Worm (Caenorhabditis elegans) whole organism, young adult: Measurements from ENCODE around the gene try-3.

ENCODE experiments used
- B0035.1 ChIP-seq: sonication (generic microtip); optimal IDR thresholded peaks from 2 replicates; lab custom pipeline; 2016; ENCODE audit warnings: missing genetic modification characterization, mild to moderate bottlenecking, missing compliant biosample characterization, missing genotype, missing genetic modification reagents
- B0336.3 ChIP-seq: fragments of 200-800 bp; sonication (Bioruptor generic); IDR thresholded peaks from 2 replicates; pipeline ENCODE4 v1.3.6; 2022; ENCODE audit warnings: missing genetic modification characterization, missing compliant biosample characterization
- D2030.7 ChIP-seq: fragments of 200-800 bp; sonication (Bioruptor generic); IDR thresholded peaks from 2 replicates; pipeline ENCODE4 v1.3.6; 2022; ENCODE audit warnings: missing genetic modification reagents, missing genetic modification characterization, missing compliant biosample characterization
- F22D6.2 ChIP-seq: sonication (generic microtip); optimal IDR thresholded peaks from 2 replicates; lab custom pipeline; 2016; ENCODE audit warnings: mild to moderate bottlenecking, missing genetic modification characterization, missing compliant biosample characterization
- F23B12.7 ChIP-seq: sonication (generic microtip); optimal IDR thresholded peaks from 2 replicates; lab custom pipeline; 2017; ENCODE audit warnings: missing genetic modification characterization, mild to moderate bottlenecking, missing compliant biosample characterization, antibody characterized with exemption, moderate library complexity; ENCODE audit not compliant: insufficient read depth
- F37B4.10 ChIP-seq: fragments of 200-800 bp; sonication (Bioruptor generic); IDR thresholded peaks from 2 replicates; pipeline ENCODE4 v1.3.6; 2022; ENCODE audit warnings: missing genetic modification characterization, missing compliant biosample characterization
- F49E8.2 ChIP-seq: sonication (generic microtip); optimal IDR thresholded peaks from 3 replicates; lab custom pipeline; 2017; ENCODE audit warnings: missing genetic modification characterization, mild to moderate bottlenecking, missing compliant biosample characterization, antibody characterized with exemption, moderate library complexity; ENCODE audit not compliant: insufficient read depth
- K11D2.4 ChIP-seq: fragments of 200-800 bp; sonication (Bioruptor generic); IDR thresholded peaks from 2 replicates; pipeline ENCODE4 v1.3.6; 2022; ENCODE audit warnings: missing genetic modification reagents, missing genetic modification characterization, missing compliant biosample characterization
- K12H6.12 ChIP-seq: fragments of 200-800 bp; sonication (Bioruptor generic); optimal IDR thresholded peaks from 2 replicates; lab custom pipeline; 2018; ENCODE audit warnings: mild to moderate bottlenecking, missing genetic modification characterization, missing compliant biosample characterization
- T07F8.4 ChIP-seq: sonication (generic microtip); optimal IDR thresholded peaks from 2 replicates; lab custom pipeline; 2016; ENCODE audit warnings: mild to moderate bottlenecking, missing genetic modification characterization, moderate library complexity, missing compliant biosample characterization
- Y53F4B.3 ChIP-seq: fragments of 200-800 bp; sonication (Bioruptor generic); IDR thresholded peaks from 2 replicates; pipeline ENCODE4 v1.3.6; 2022; ENCODE audit warnings: missing genetic modification reagents, missing genetic modification characterization, missing compliant biosample characterization
- Y53G8AR.9 ChIP-seq: fragments of 200-800 bp; sonication (Bioruptor generic); conservative IDR thresholded peaks from 2 replicates; pipeline ENCODE4 v1.3.6; 2022; ENCODE audit warnings: missing genetic modification reagents, missing genetic modification characterization, missing compliant biosample characterization
- Y67H2A.10 ChIP-seq: fragments of 200-800 bp; sonication (Bioruptor generic); conservative IDR thresholded peaks from 2 replicates; pipeline ENCODE4 v1.3.6; 2022; ENCODE audit warnings: missing genetic modification reagents, missing genetic modification characterization, missing compliant biosample characterization
- atf-7 ChIP-seq: sonication (generic microtip); optimal IDR thresholded peaks from 2 replicates; lab custom pipeline; 2017; ENCODE audit warnings: mild to moderate bottlenecking, missing genetic modification characterization, missing compliant biosample characterization
- attf-3 ChIP-seq: fragments of 200-800 bp; sonication (Bioruptor generic); conservative IDR thresholded peaks from 2 replicates; pipeline ENCODE4 v1.3.6; 2022; ENCODE audit warnings: missing genetic modification reagents, missing genetic modification characterization, missing compliant biosample characterization
- attf-5 ChIP-seq: fragments of 200-800 bp; sonication (Bioruptor generic); optimal IDR thresholded peaks from 2 replicates; lab custom pipeline; 2018; ENCODE audit warnings: mild to moderate bottlenecking, missing genetic modification characterization, missing compliant biosample characterization
- bed-2 ChIP-seq: fragments of 200-800 bp; sonication (Bioruptor generic); IDR thresholded peaks from 2 replicates; pipeline ENCODE4 v1.3.6; 2022; ENCODE audit warnings: missing genetic modification reagents, missing genetic modification characterization, missing compliant biosample characterization
- cebp-2 ChIP-seq: fragments of 200-800 bp; sonication (Bioruptor generic); IDR thresholded peaks from 2 replicates; pipeline ENCODE4 v1.3.6; 2022; ENCODE audit warnings: missing genetic modification characterization, missing compliant biosample characterization
- ceh-40 ChIP-seq: fragments of 200-800 bp; sonication (Bioruptor generic); IDR thresholded peaks from 2 replicates; pipeline ENCODE4 v1.3.6; 2022; ENCODE audit warnings: missing genetic modification characterization, missing compliant biosample characterization
- dox-1 ChIP-seq: fragments of 200-800 bp; sonication (Bioruptor generic); IDR thresholded peaks from 2 replicates; pipeline ENCODE4 v1.3.6; 2022; ENCODE audit warnings: missing genetic modification reagents, missing genetic modification characterization, missing compliant biosample characterization
- egl-18 ChIP-seq: fragments of 200-800 bp; sonication (Bioruptor generic); IDR thresholded peaks from 2 replicates; pipeline ENCODE4 v1.3.6; 2022; ENCODE audit warnings: missing genetic modification reagents, missing genetic modification characterization, missing compliant biosample characterization
- egl-44 ChIP-seq: fragments of 200-800 bp; sonication (Bioruptor generic); IDR thresholded peaks from 2 replicates; pipeline ENCODE4 v1.3.6; 2022; ENCODE audit warnings: missing genetic modification reagents, missing genetic modification characterization, missing compliant biosample characterization
- egrh-3 ChIP-seq: fragments of 200-800 bp; sonication (Bioruptor generic); IDR thresholded peaks from 2 replicates; pipeline ENCODE4 v1.3.6; 2022; ENCODE audit warnings: missing genetic modification reagents, missing genetic modification characterization, missing compliant biosample characterization
- fkh-3 ChIP-seq: sonication (generic microtip); optimal IDR thresholded peaks from 2 replicates; lab custom pipeline; 2016; ENCODE audit warnings: mild to moderate bottlenecking, missing genetic modification characterization, missing compliant biosample characterization
- hlh-12 ChIP-seq: sonication (generic microtip); optimal IDR thresholded peaks from 2 replicates; lab custom pipeline; 2016; ENCODE audit warnings: missing genetic modification characterization, missing compliant biosample characterization
- hlh-26 ChIP-seq: fragments of 200-800 bp; sonication (Bioruptor generic); conservative IDR thresholded peaks from 2 replicates; pipeline ENCODE4 v1.3.6; 2022; ENCODE audit warnings: missing genetic modification reagents, missing genetic modification characterization, missing compliant biosample characterization
- lag-1 ChIP-seq: fragments of 200-800 bp; sonication (Bioruptor generic); IDR thresholded peaks from 2 replicates; pipeline ENCODE4 v1.3.6; 2022; ENCODE audit warnings: missing genetic modification reagents, missing genetic modification characterization, missing compliant biosample characterization
- let-526 ChIP-seq: fragments of 200-800 bp; sonication (Bioruptor generic); IDR thresholded peaks from 2 replicates; pipeline ENCODE4 v1.3.6; 2022; ENCODE audit warnings: missing genetic modification reagents, missing genetic modification characterization, missing compliant biosample characterization
- lir-1 ChIP-seq: fragments of 200-800 bp; sonication (Bioruptor generic); conservative IDR thresholded peaks from 2 replicates; pipeline ENCODE4 v1.3.6; 2022; ENCODE audit warnings: missing genetic modification reagents, missing genetic modification characterization, missing compliant biosample characterization
- lsy-27 ChIP-seq: sonication (generic microtip); optimal IDR thresholded peaks from 2 replicates; lab custom pipeline; 2017; ENCODE audit warnings: missing genetic modification characterization, mild to moderate bottlenecking, missing compliant biosample characterization, antibody characterized with exemption, missing genotype, borderline replicate concordance; ENCODE audit not compliant: insufficient read depth
- mel-28 ChIP-seq: sonication (generic microtip); optimal IDR thresholded peaks from 2 replicates; lab custom pipeline; 2016; ENCODE audit warnings: borderline replicate concordance, mild to moderate bottlenecking, missing genetic modification characterization, missing compliant biosample characterization
- nfya-2 ChIP-seq: fragments of 200-800 bp; sonication (Bioruptor generic); IDR thresholded peaks from 2 replicates; pipeline ENCODE4 v1.3.6; 2022; ENCODE audit warnings: missing genetic modification reagents, missing genetic modification characterization, missing compliant biosample characterization
- nfyb-1 ChIP-seq: fragments of 200-800 bp; sonication (Bioruptor generic); IDR thresholded peaks from 2 replicates; pipeline ENCODE4 v1.3.6; 2022; ENCODE audit warnings: missing genetic modification reagents, missing genetic modification characterization, missing compliant biosample characterization
- nhr-179 ChIP-seq: sonication (generic microtip); optimal IDR thresholded peaks from 2 replicates; lab custom pipeline; 2016; ENCODE audit warnings: mild to moderate bottlenecking, missing genetic modification characterization, missing compliant biosample characterization
- pha-4 ChIP-seq: fragments of 150-350 bp; sonication (generic microtip); optimal IDR thresholded peaks from 2 replicates; lab custom pipeline; 2014; ENCODE audit warnings: missing biosample characterization, missing genetic modification reagents, missing genetic modification characterization
- rcor-1 ChIP-seq: fragments of 200-800 bp; sonication (Bioruptor generic); IDR thresholded peaks from 2 replicates; pipeline ENCODE4 v1.3.6; 2022; ENCODE audit warnings: missing genetic modification reagents, missing genetic modification characterization, missing compliant biosample characterization
- rpc-1 ChIP-seq, 2 experiments: fragments of 150-350 bp in 1 of 2; sonication (generic microtip) in 1 of 2; optimal IDR thresholded peaks; 2 replicates each; lab custom pipeline; 2014 to 2018; ENCODE audit warnings: missing biosample characterization in 1 of 2, missing genetic modification characterization in 1 of 2, missing genetic modification reagents in 1 of 2, missing genotype in 1 of 2
- sdz-38 ChIP-seq: sonication (generic microtip); optimal IDR thresholded peaks from 2 replicates; lab custom pipeline; 2016; ENCODE audit warnings: missing genotype, missing genetic modification characterization, missing compliant biosample characterization
- snpc-1.1 ChIP-seq: sonication (generic microtip); optimal IDR thresholded peaks from 2 replicates; lab custom pipeline; 2017; ENCODE audit warnings: missing genetic modification characterization, mild to moderate bottlenecking, missing compliant biosample characterization, antibody characterized with exemption, moderate library complexity, missing genotype, missing genetic modification reagents; ENCODE audit not compliant: insufficient read depth
- snpc-4 ChIP-seq, 5 experiments: fragments of 150-350 bp in 1 of 5; sonication (generic microtip) in 4 of 5; optimal IDR thresholded peaks; 2 replicates each; lab custom pipeline; 2014 to 2018; ENCODE audit warnings: missing genetic modification characterization in 5 of 5, missing biosample characterization in 3 of 5, antibody characterized with exemption in 2 of 5, mild to moderate bottlenecking in 2 of 5, missing compliant biosample characterization in 2 of 5, missing genotype in 2 of 5, moderate library complexity in 2 of 5, missing genetic modification reagents in 1 of 5
- tbp1 ChIP-seq: fragments of 200-800 bp; sonication (Bioruptor generic); optimal IDR thresholded peaks from 2 replicates; lab custom pipeline; 2018; ENCODE audit warnings: mild to moderate bottlenecking, missing genetic modification characterization, missing compliant biosample characterization
- unc-130 ChIP-seq: sonication (generic microtip); optimal IDR thresholded peaks from 2 replicates; lab custom pipeline; 2016; ENCODE audit warnings: missing genetic modification reagents, missing genetic modification characterization, missing compliant biosample characterization
- ztf-18 ChIP-seq: sonication (generic microtip); optimal IDR thresholded peaks from 2 replicates; lab custom pipeline; 2016; ENCODE audit warnings: missing genotype, mild to moderate bottlenecking, missing genetic modification characterization, missing compliant biosample characterization
- ztf-25 ChIP-seq: fragments of 200-800 bp; sonication (Bioruptor generic); IDR thresholded peaks from 2 replicates; pipeline ENCODE4 v1.3.6; 2022; ENCODE audit warnings: missing genetic modification reagents, missing genetic modification characterization, missing compliant biosample characterization
- ztf-26 ChIP-seq: sonication (generic microtip); optimal IDR thresholded peaks from 2 replicates; lab custom pipeline; 2017; ENCODE audit warnings: missing genetic modification characterization, missing compliant biosample characterization

Gene try-3

DNA sequence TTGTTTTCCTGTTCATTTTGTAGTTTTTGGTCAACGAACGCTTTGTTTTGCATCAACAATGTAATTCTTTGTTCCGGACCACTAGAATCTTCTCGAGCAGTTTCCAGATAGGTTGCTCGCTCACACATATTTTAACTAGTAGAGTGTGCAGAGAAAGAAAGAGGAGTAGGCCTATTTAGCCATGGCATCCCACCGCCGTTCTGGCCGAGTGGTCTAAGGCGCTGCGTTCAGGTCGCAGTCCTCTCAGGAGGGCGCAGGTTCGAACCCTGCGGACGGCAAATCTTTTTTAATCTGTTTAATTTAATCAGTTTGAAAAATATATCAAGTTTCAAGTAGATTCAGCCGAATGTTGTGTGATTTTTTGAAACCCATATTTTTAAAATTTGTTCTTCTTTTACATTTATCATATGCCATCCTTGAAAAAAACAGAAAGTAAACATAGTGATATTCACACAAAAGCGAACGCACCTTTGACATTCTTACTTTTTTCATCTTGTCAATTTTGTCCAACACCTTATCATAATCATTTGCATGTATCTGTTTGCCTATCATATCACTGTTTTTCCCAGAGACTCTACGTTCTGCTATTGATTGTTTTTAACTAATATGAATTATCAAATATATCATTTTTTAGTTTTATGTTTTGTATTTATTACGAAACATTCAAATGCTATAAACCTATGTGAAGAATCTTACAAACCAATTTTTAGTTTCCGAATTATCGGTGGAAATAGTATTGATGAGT, at the start of gene try-3:
TSS of gene try-3 (plus strand) at position 532 of the 745 bp plus-strand sequence.
- TF ChIP-seq cebp-2 (GFP tag; lab: Robert Waterston, UW), result peak; percentile 79; the same call in 1 of the 2 replicates
- no peak for TF ChIP-seq fkh-3 (tag; lab: Kevin White, UChicago)
- peak; percentile 42 for TF ChIP-seq ztf-26 (tag; lab: Kevin White, UChicago)
- TF ChIP-seq rcor-1 (GFP tag; lab: Robert Waterston, UW), result peak; percentile 68
- no peak for TF ChIP-seq hlh-26 (GFP tag; lab: Robert Waterston, UW)
- no peak for TF ChIP-seq lsy-27 (tag; lab: Kevin White, UChicago)
- no peak for TF ChIP-seq F22D6.2 (tag; lab: Kevin White, UChicago)
- TF ChIP-seq let-526 (GFP tag; lab: Robert Waterston, UW), result 0 out of 2 replicates have a peak, but pooled peaks have one; percentile 8
- peak; percentile 55 for TF ChIP-seq atf-7 (tag; lab: Kevin White, UChicago)
- 0 out of 2 replicates have a peak, but pooled peaks have one; percentile 44 for TF ChIP-seq ceh-40
- peak; percentile 47; the same call in 1 of the 2 replicates for TF ChIP-seq lir-1 (GFP tag; lab: Robert Waterston, UW)
- TF ChIP-seq attf-5 (GFP tag; lab: Kevin White, UChicago), result peak; percentile 54
- TF ChIP-seq B0035.1 (tag; lab: Kevin White, UChicago), result peak; percentile 36
- no peak; the same call in 1 of the 2 replicates for TF ChIP-seq attf-3
- TF ChIP-seq sdz-38 (tag; lab: Kevin White, UChicago), result no peak
- TF ChIP-seq lag-1 (GFP tag; lab: Robert Waterston, UW), result no peak
- TF ChIP-seq F23B12.7 (tag; lab: Kevin White, UChicago), result peak; percentile 65
- no peak for TF ChIP-seq Y53F4B.3 (GFP tag; lab: Robert Waterston, UW)
- 0 out of 2 replicates have a peak, but pooled peaks have one; percentile 59 for TF ChIP-seq F37B4.10 (GFP tag; lab: Robert Waterston, UW)
- peak; percentile 72; the same call in 1 of the 2 replicates for TF ChIP-seq Y53G8AR.9 (GFP tag; lab: Robert Waterston, UW)
- TF ChIP-seq D2030.7, result peak; percentile 67
- TF ChIP-seq B0336.3 (GFP tag; lab: Robert Waterston, UW), result peak; percentile 81
- peak; percentile 66 for TF ChIP-seq ztf-18 (tag; lab: Kevin White, UChicago)
- peak; percentile 63; the same call in 1 of the 2 replicates for TF ChIP-seq ztf-25 (GFP tag; lab: Robert Waterston, UW)
- no peak for TF ChIP-seq nhr-179 (tag; lab: Kevin White, UChicago)
- TF ChIP-seq snpc-4 (GFP tag; optimal IDR thresholded peaks at IDR 0.05; lab: Kevin White, UChicago), result peak; percentile 79
- TF ChIP-seq snpc-4 (tag; optimal IDR thresholded peaks at IDR 0.05; lab: Kevin White, UChicago), result peak; percentile 18 to 93 (median 89)
- peak; percentile 31; the same call in 1 of the 2 replicates for TF ChIP-seq egl-44 (GFP tag; lab: Robert Waterston, UW)
- peak; percentile 80 for TF ChIP-seq nfyb-1
- TF ChIP-seq rpc-1 (optimal IDR thresholded peaks at IDR 0.05; lab: Kevin White, UChicago), result peak; percentile 74
- peak; percentile 89 for TF ChIP-seq rpc-1 (tag; optimal IDR thresholded peaks at IDR 0.05; lab: Kevin White, UChicago)
- peak; percentile 73 for TF ChIP-seq egrh-3 (GFP tag; lab: Robert Waterston, UW)
- TF ChIP-seq nfya-2 (GFP tag; lab: Robert Waterston, UW), result no peak
- TF ChIP-seq tbp1 (GFP tag; lab: Kevin White, UChicago), result peak; percentile 98
- TF ChIP-seq pha-4, result no peak
- no peak for TF ChIP-seq Y67H2A.10 (GFP tag; lab: Robert Waterston, UW)
- peak; percentile 50 for TF ChIP-seq snpc-1.1 (tag; lab: Kevin White, UChicago)
- peak; percentile 23 for TF ChIP-seq T07F8.4 (tag; lab: Kevin White, UChicago)
- TF ChIP-seq mel-28, result peak; percentile 42
- TF ChIP-seq unc-130 (GFP tag; lab: Kevin White, UChicago), result no peak
- peak; percentile 82 for TF ChIP-seq K12H6.12 (tag; lab: Kevin White, UChicago)
- TF ChIP-seq K11D2.4 (GFP tag; lab: Robert Waterston, UW), result peak; percentile 78
- TF ChIP-seq hlh-12 (tag; lab: Kevin White, UChicago), result no peak
- peak; percentile 76 for TF ChIP-seq F49E8.2 (tag; lab: Kevin White, UChicago)
- peak; percentile 90 for TF ChIP-seq dox-1 (GFP tag; lab: Robert Waterston, UW)
- 0 out of 2 replicates have a peak, but pooled peaks have one; percentile 55 for TF ChIP-seq bed-2 (GFP tag; lab: Robert Waterston, UW)
- no peak for TF ChIP-seq egl-18
